Fruit fly (Drosophila melanogaster) whole organism, embryonic: ENCODE data around the gene BRWD3.
A peak's percentile ranks its signal among the peaks of the same experiment; 100 is the strongest.

Experiments
- Aef1 ChIP-seq: fragments of 200-800 bp; sonication (Bioruptor generic); IDR thresholded peaks from 3 replicates; pipeline ENCODE4 v1.3.6; 2022; ENCODE audit warnings: missing biosample characterization, missing genetic modification characterization
- B-H2 ChIP-seq: fragments of 200-800 bp; sonication (Bioruptor generic); optimal IDR thresholded peaks from 2 replicates; lab custom pipeline; 2018; ENCODE audit warnings: missing biosample characterization, mild to moderate bottlenecking, missing genetic modification characterization
- CG11398 ChIP-seq: fragments of 200-800 bp; sonication (Bioruptor generic); optimal IDR thresholded peaks from 2 replicates; lab custom pipeline; 2016; ENCODE audit warnings: missing biosample characterization, missing genetic modification characterization
- CG11456 ChIP-seq: fragments of 200-800 bp; sonication (Bioruptor generic); IDR thresholded peaks from 3 replicates; pipeline ENCODE4 v1.3.6; 2022; ENCODE audit warnings: missing biosample characterization, missing genetic modification characterization
- CG12104 ChIP-seq: fragments of 200-800 bp; sonication (Bioruptor generic); optimal IDR thresholded peaks from 3 replicates; lab custom pipeline; 2016; ENCODE audit warnings: missing biosample characterization, missing genetic modification characterization
- CG12219 ChIP-seq: fragments of 200-800 bp; sonication (Bioruptor generic); optimal IDR thresholded peaks from 3 replicates; lab custom pipeline; 2018; ENCODE audit warnings: missing biosample characterization, mild to moderate bottlenecking, missing genetic modification characterization
- CG13424 ChIP-seq: fragments of 200-800 bp; sonication (Bioruptor generic); optimal IDR thresholded peaks from 2 replicates; lab custom pipeline; 2019; ENCODE audit warnings: missing biosample characterization, mild to moderate bottlenecking, missing genetic modification characterization, moderate library complexity
- CG18476 ChIP-seq: fragments of 200-800 bp; sonication (Bioruptor generic); optimal IDR thresholded peaks from 2 replicates; lab custom pipeline; 2016; ENCODE audit warnings: missing biosample characterization, mild to moderate bottlenecking, missing genetic modification characterization
- CG3065 ChIP-seq: fragments of 200-800 bp; sonication (Bioruptor generic); optimal IDR thresholded peaks from 2 replicates; lab custom pipeline; 2016; ENCODE audit warnings: missing biosample characterization, missing genetic modification characterization
- CG3281 ChIP-seq: fragments of 200-800 bp; sonication (Bioruptor generic); optimal IDR thresholded peaks from 3 replicates; lab custom pipeline; 2017; ENCODE audit warnings: missing biosample characterization, mild to moderate bottlenecking, missing genetic modification characterization
- CG43689 ChIP-seq: fragments of 200-800 bp; sonication (Bioruptor generic); IDR thresholded peaks from 2 replicates; pipeline ENCODE4 v1.3.6; 2022; ENCODE audit warnings: missing biosample characterization, missing genetic modification characterization
- CG4854 ChIP-seq: fragments of 200-800 bp; sonication (Bioruptor generic); optimal IDR thresholded peaks from 2 replicates; lab custom pipeline; 2016; ENCODE audit warnings: missing biosample characterization, missing genetic modification characterization, inconsistent platforms
- CG6689 ChIP-seq: fragments of 200-800 bp; sonication (Bioruptor generic); IDR thresholded peaks from 2 replicates; pipeline ENCODE4 v1.3.6; 2022; ENCODE audit warnings: missing biosample characterization, missing genetic modification characterization
- CG7556 ChIP-seq: fragments of 200-800 bp; sonication (Bioruptor generic); optimal IDR thresholded peaks from 2 replicates; lab custom pipeline; 2017; ENCODE audit warnings: missing biosample characterization, mild to moderate bottlenecking, missing genetic modification characterization
- CG8765 ChIP-seq: fragments of 200-800 bp; sonication (Bioruptor generic); IDR thresholded peaks from 2 replicates; pipeline ENCODE4 v1.3.6; 2022; ENCODE audit warnings: missing biosample characterization, missing genetic modification characterization
- CG9215 ChIP-seq: fragments of 200-800 bp; sonication (Bioruptor generic); IDR thresholded peaks from 2 replicates; pipeline ENCODE4 v1.3.6; 2022; ENCODE audit warnings: missing biosample characterization, missing genetic modification characterization
- CTCF ChIP-seq: fragments of 200-800 bp; sonication (Bioruptor generic); optimal IDR thresholded peaks from 2 replicates; lab custom pipeline; 2017; ENCODE audit warnings: missing biosample characterization, mild to moderate bottlenecking, missing genetic modification characterization, moderate library complexity
- Dll ChIP-seq: fragments of 200-800 bp; sonication (Bioruptor generic); IDR thresholded peaks from 4 replicates; pipeline ENCODE4 v1.3.6; 2022; ENCODE audit warnings: missing biosample characterization, missing genetic modification characterization; ENCODE audit not compliant: partially characterized antibody
- Doc2 ChIP-seq: fragments of 200-800 bp; sonication (Bioruptor generic); IDR thresholded peaks from 2 replicates; pipeline ENCODE4 v1.3.6; 2022; ENCODE audit warnings: missing biosample characterization, missing genetic modification characterization
- Fer2 ChIP-seq: fragments of 200-800 bp; sonication (Bioruptor generic); optimal IDR thresholded peaks from 2 replicates; lab custom pipeline; 2018; ENCODE audit warnings: missing biosample characterization, mild to moderate bottlenecking, missing genetic modification characterization, moderate library complexity
- HLH3B ChIP-seq: fragments of 200-800 bp; sonication (Bioruptor generic); IDR thresholded peaks from 2 replicates; pipeline ENCODE4 v1.3.6; 2022; ENCODE audit warnings: missing biosample characterization, missing genetic modification characterization
- Hr51 ChIP-seq, 2 experiments: fragments of 200-800 bp; sonication (Bioruptor generic); optimal IDR thresholded peaks; 2 replicates in 1 of 2; 3 replicates in 1 of 2; lab custom pipeline; 2016 to 2018; ENCODE audit warnings: missing biosample characterization in 2 of 2, missing genetic modification characterization in 2 of 2, mild to moderate bottlenecking in 1 of 2, moderate library complexity in 1 of 2
- Lhr ChIP-seq: fragments of 200-800 bp; sonication (Bioruptor generic); optimal IDR thresholded peaks from 3 replicates; lab custom pipeline; 2017; ENCODE audit warnings: mild to moderate bottlenecking, missing biosample characterization, missing genetic modification reagents, missing genetic modification characterization
- Lim3 ChIP-seq: fragments of 200-800 bp; sonication (Bioruptor generic); IDR thresholded peaks from 2 replicates; pipeline ENCODE4 v1.3.6; 2022; ENCODE audit warnings: missing biosample characterization, missing genetic modification characterization
- Mrtf ChIP-seq: fragments of 200-800 bp; sonication (Bioruptor generic); IDR thresholded peaks from 3 replicates; pipeline ENCODE4 v1.3.6; 2022; ENCODE audit warnings: missing biosample characterization, missing genetic modification characterization
- Nf-YC ChIP-seq: fragments of 200-800 bp; optimal IDR thresholded peaks from 3 replicates; lab custom pipeline; 2019; ENCODE audit warnings: missing biosample characterization, mild to moderate bottlenecking, missing genetic modification characterization, moderate library complexity
- Oaz ChIP-seq: fragments of 200-800 bp; sonication (Bioruptor generic); IDR thresholded peaks from 2 replicates; pipeline ENCODE4 v1.3.6; 2022; ENCODE audit warnings: missing biosample characterization, missing genetic modification characterization
- Poxn ChIP-seq: fragments of 200-800 bp; sonication (Bioruptor generic); IDR thresholded peaks from 2 replicates; pipeline ENCODE4 v1.3.6; 2022; ENCODE audit warnings: missing biosample characterization, missing genetic modification characterization
- Rx ChIP-seq: fragments of 200-800 bp; sonication (Bioruptor generic); IDR thresholded peaks from 2 replicates; pipeline ENCODE4 v1.3.6; 2022; ENCODE audit warnings: missing biosample characterization, missing genetic modification characterization
- Six4 ChIP-seq: fragments of 200-800 bp; sonication (Bioruptor generic); optimal IDR thresholded peaks from 2 replicates; lab custom pipeline; 2016; ENCODE audit warnings: missing biosample characterization, missing genetic modification characterization
- Sry-δ ChIP-seq: fragments of 200-800 bp; sonication (Bioruptor generic); optimal IDR thresholded peaks from 2 replicates; lab custom pipeline; 2016; ENCODE audit warnings: missing biosample characterization, missing genetic modification characterization
- Taf1 ChIP-seq: fragments of 200-800 bp; sonication (Bioruptor generic); IDR thresholded peaks from 2 replicates; pipeline ENCODE4 v1.3.6; 2022; ENCODE audit warnings: missing biosample characterization, missing genetic modification characterization
- Tbp ChIP-seq: fragments of >200 bp; optimal IDR thresholded peaks from 2 replicates; lab custom pipeline; 2018; ENCODE audit warnings: missing biosample characterization, missing genetic modification characterization
- ci ChIP-seq: fragments of 200-800 bp; sonication (Bioruptor generic); IDR thresholded peaks from 3 replicates; pipeline ENCODE4 v1.3.6; 2022; ENCODE audit warnings: missing biosample characterization, missing genetic modification characterization
- crp ChIP-seq, 2 experiments: fragments of 200-800 bp; sonication (Bioruptor generic); optimal IDR thresholded peaks; 2 replicates in 1 of 2; 3 replicates in 1 of 2; lab custom pipeline; 2017; ENCODE audit warnings: missing biosample characterization in 2 of 2, missing genetic modification characterization in 2 of 2, mild to moderate bottlenecking in 1 of 2, moderate library complexity in 1 of 2
- dimm ChIP-seq: fragments of 200-800 bp; sonication (Bioruptor generic); IDR thresholded peaks from 2 replicates; pipeline ENCODE4 v1.3.6; 2022; ENCODE audit warnings: missing biosample characterization, missing genetic modification characterization
- dysf ChIP-seq: fragments of 200-800 bp; sonication (Bioruptor generic); IDR thresholded peaks from 3 replicates; pipeline ENCODE4 v1.3.6; 2022; ENCODE audit warnings: missing biosample characterization, missing genetic modification characterization
- ems ChIP-seq: fragments of 200-800 bp; sonication (Bioruptor generic); optimal IDR thresholded peaks from 3 replicates; lab custom pipeline; 2016; ENCODE audit warnings: missing biosample characterization, missing genetic modification characterization
- kah ChIP-seq: fragments of 200-800 bp; sonication (Bioruptor generic); optimal IDR thresholded peaks from 2 replicates; lab custom pipeline; 2018; ENCODE audit warnings: missing biosample characterization, mild to moderate bottlenecking, missing genetic modification characterization
- lmd ChIP-seq: fragments of 200-800 bp; sonication (Bioruptor generic); IDR thresholded peaks from 2 replicates; pipeline ENCODE4 v1.3.6; 2022; ENCODE audit warnings: missing biosample characterization, missing genetic modification characterization
- nerfin-2 ChIP-seq: fragments of 200-800 bp; sonication (Bioruptor generic); IDR thresholded peaks from 2 replicates; pipeline ENCODE4 v1.3.6; 2022; ENCODE audit warnings: missing biosample characterization, missing genetic modification characterization; ENCODE audit not compliant: partially characterized antibody
- pho ChIP-seq: fragments of 200-800 bp; sonication (Bioruptor generic); optimal IDR thresholded peaks from 2 replicates; lab custom pipeline; 2016; ENCODE audit warnings: missing biosample characterization, missing genetic modification characterization
- phol ChIP-seq: fragments of 200-800 bp; sonication (Bioruptor generic); optimal IDR thresholded peaks from 3 replicates; lab custom pipeline; 2018; ENCODE audit warnings: missing biosample characterization, mild to moderate bottlenecking, missing genetic modification characterization, moderate library complexity
- pzg ChIP-seq: fragments of 200-800 bp; sonication (Bioruptor generic); optimal IDR thresholded peaks from 3 replicates; lab custom pipeline; 2018; ENCODE audit warnings: missing biosample characterization, mild to moderate bottlenecking, missing genetic modification characterization, moderate library complexity
- so ChIP-seq: fragments of 200-800 bp; sonication (Bioruptor generic); IDR thresholded peaks from 3 replicates; pipeline ENCODE4 v1.3.6; 2022; ENCODE audit warnings: missing biosample characterization, missing genetic modification characterization
- sob ChIP-seq: fragments of 200-800 bp; sonication (Bioruptor generic); IDR thresholded peaks from 2 replicates; pipeline ENCODE4 v1.3.6; 2022; ENCODE audit warnings: missing biosample characterization, missing genetic modification characterization
- sug ChIP-seq: fragments of 200-800 bp; optimal IDR thresholded peaks from 2 replicates; lab custom pipeline; 2019; ENCODE audit warnings: missing biosample characterization, mild to moderate bottlenecking, missing genetic modification characterization, moderate library complexity
- trem ChIP-seq: fragments of 200-800 bp; optimal IDR thresholded peaks from 3 replicates; lab custom pipeline; 2019; ENCODE audit warnings: missing biosample characterization, mild to moderate bottlenecking, missing genetic modification characterization, moderate library complexity
- z ChIP-seq: fragments of 200-800 bp; sonication (Bioruptor generic); IDR thresholded peaks from 3 replicates; pipeline ENCODE4 v1.3.6; 2022; ENCODE audit warnings: missing biosample characterization, missing genetic modification characterization

BRWD3 gene

dm6 chr3R:24276104-24277008, 42.4 kb upstream of the BRWD3 start, which contains the start of gene Orct (continued):
- TF ChIP-seq CG11398 (GFP tag; lab: Kevin White, UChicago), result peak; percentile 33
- TF ChIP-seq Poxn (GFP tag; lab: Robert Waterston, UW), result 0 out of 2 replicates have a peak, but pooled peaks have one; percentile 19
- TF ChIP-seq CG11456 (GFP tag; lab: Robert Waterston, UW), result peak; percentile 69; the same call in 2 of the 3 replicates
- peak; percentile 78 for TF ChIP-seq dysf (GFP tag; lab: Robert Waterston, UW)
- peak; percentile 34 for TF ChIP-seq Fer2
- peak; percentile 82 for TF ChIP-seq pho (GFP tag; lab: Kevin White, UChicago)
- TF ChIP-seq Doc2 (GFP tag; lab: Robert Waterston, UW), result no peak
- peak; percentile 57 to 82 for TF ChIP-seq Hr51 (GFP tag; optimal IDR thresholded peaks at IDR 0.05; lab: Kevin White, UChicago)
- peak; percentile 73 for TF ChIP-seq phol
- peak; percentile 66; the same call in 1 of the 2 replicates for TF ChIP-seq sob
- no peak for TF ChIP-seq dimm
- TF ChIP-seq CG12104, result peak; percentile 63
- TF ChIP-seq crp (GFP tag; optimal IDR thresholded peaks at IDR 0.05; lab: Kevin White, UChicago), result peak in 1 of 2 experiments; percentile 36
- TF ChIP-seq Six4 (GFP tag; lab: Kevin White, UChicago), result no peak
- no peak for TF ChIP-seq Dll (GFP tag; lab: Robert Waterston, UW)
- peak; percentile 6 for TF ChIP-seq Lhr (GFP tag; lab: Kevin White, UChicago)
- peak; percentile 72 for TF ChIP-seq CG12219 (GFP tag; lab: Kevin White, UChicago)
- peak; percentile 32 for TF ChIP-seq kah (GFP tag; lab: Kevin White, UChicago)
- 0 out of 2 replicates have a peak, but pooled peaks have one; percentile 36 for TF ChIP-seq HLH3B (GFP tag; lab: Robert Waterston, UW)
- peak; percentile 15 for TF ChIP-seq trem (tag; lab: Kevin White, UChicago)
- TF ChIP-seq Lim3 (GFP tag; lab: Robert Waterston, UW), result no peak
- TF ChIP-seq pzg (GFP tag; lab: Kevin White, UChicago), result no peak
- TF ChIP-seq Tbp, result no peak
- TF ChIP-seq Taf1 (GFP tag; lab: Robert Waterston, UW), result peak; percentile 48; the same call in 1 of the 2 replicates
- peak; percentile 37 for TF ChIP-seq ems (GFP tag; lab: Kevin White, UChicago)
- peak; percentile 76 for TF ChIP-seq CG9215 (GFP tag; lab: Robert Waterston, UW)
- TF ChIP-seq z (GFP tag; lab: Robert Waterston, UW), result no peak
- TF ChIP-seq B-H2, result peak; percentile 59
- TF ChIP-seq CTCF (GFP tag; lab: Kevin White, UChicago), result no peak
- peak; percentile 53 for TF ChIP-seq Nf-YC (tag; lab: Kevin White, UChicago)
- TF ChIP-seq Sry-δ, result peak; percentile 13
- peak; percentile 79 for TF ChIP-seq CG13424 (tag; lab: Kevin White, UChicago)
- TF ChIP-seq sug (tag; lab: Kevin White, UChicago), result peak; percentile 79
- TF ChIP-seq CG7556 (GFP tag; lab: Kevin White, UChicago), result peak; percentile 88
- TF ChIP-seq Aef1 (GFP tag; lab: Robert Waterston, UW), result peak; percentile 54; the same call in 2 of the 3 replicates
- peak; percentile 51 for TF ChIP-seq CG18476 (GFP tag; lab: Kevin White, UChicago)
- TF ChIP-seq CG8765, result peak; percentile 22; the same call in 1 of the 2 replicates
- TF ChIP-seq CG4854 (GFP tag; lab: Kevin White, UChicago), result peak; percentile 42
- TF ChIP-seq ci, result no peak; the same call in 1 of the 3 replicates
- TF ChIP-seq CG3281 (GFP tag; lab: Kevin White, UChicago), result peak; percentile 90
- TF ChIP-seq Oaz (GFP tag; lab: Robert Waterston, UW), result 0 out of 2 replicates have a peak, but pooled peaks have one; percentile 36
- no peak for TF ChIP-seq CG3065 (GFP tag; lab: Kevin White, UChicago)
- peak; percentile 58; the same call in 2 of the 3 replicates for TF ChIP-seq Mrtf
- TF ChIP-seq lmd (GFP tag; lab: Robert Waterston, UW), result peak; percentile 76
- TF ChIP-seq nerfin-2 (GFP tag; lab: Robert Waterston, UW), result no peak
- TF ChIP-seq so (GFP tag; lab: Robert Waterston, UW), result peak; percentile 15; the same call in 1 of the 3 replicates
- peak; percentile 57 for TF ChIP-seq CG6689
- 0 out of 2 replicates have a peak, but pooled peaks have one; percentile 26 for TF ChIP-seq Rx
- TF ChIP-seq CG43689 (GFP tag; lab: Robert Waterston, UW), result 0 out of 2 replicates have a peak, but pooled peaks have one; percentile 24
